Worm (Caenorhabditis elegans) whole organism, early embryonic: ENCODE measurements around the gene K06A4.6.

Source experiments
- B0310.2 ChIP-seq: sonication (generic microtip); optimal IDR thresholded peaks from 2 replicates; lab custom pipeline; 2016; ENCODE audit warnings: mild to moderate bottlenecking, missing genetic modification characterization, missing compliant biosample characterization
- F13C5.2 ChIP-seq: sonication (generic microtip); optimal IDR thresholded peaks from 2 replicates; lab custom pipeline; 2017; ENCODE audit warnings: mild to moderate bottlenecking, missing genetic modification characterization, inconsistent platforms, missing compliant biosample characterization
- aly-1 ChIP-seq: sonication (generic microtip); optimal IDR thresholded peaks from 2 replicates; lab custom pipeline; 2016; ENCODE audit warnings: missing genetic modification characterization, missing compliant biosample characterization
- ama-1 ChIP-seq: fragments of 150-350 bp; optimal IDR thresholded peaks from 2 replicates; lab custom pipeline; 2014
- ceh-13 ChIP-seq: fragments of 200-800 bp; sonication (Bioruptor generic); optimal IDR thresholded peaks from 2 replicates; lab custom pipeline; 2018; ENCODE audit warnings: mild to moderate bottlenecking, missing genetic modification characterization, missing compliant biosample characterization
- ceh-36 ChIP-seq: sonication (generic microtip); optimal IDR thresholded peaks from 2 replicates; lab custom pipeline; 2016; ENCODE audit warnings: missing genetic modification characterization, inconsistent platforms, missing compliant biosample characterization
- ets-7 ChIP-seq: sonication (generic microtip); optimal IDR thresholded peaks from 2 replicates; lab custom pipeline; 2016; ENCODE audit warnings: missing genotype, missing genetic modification characterization, missing compliant biosample characterization
- flt-1 ChIP-seq: fragments of 200-800 bp; sonication (Bioruptor generic); IDR thresholded peaks from 2 replicates; pipeline ENCODE4 v1.3.6; 2022; ENCODE audit warnings: missing genetic modification characterization, missing compliant biosample characterization
- hmbx-1 ChIP-seq: sonication (generic microtip); optimal IDR thresholded peaks from 2 replicates; lab custom pipeline; 2016; ENCODE audit warnings: mild to moderate bottlenecking, missing genetic modification characterization, missing compliant biosample characterization
- hmg-4 ChIP-seq: fragments of 200-800 bp; sonication (Bioruptor generic); optimal IDR thresholded peaks from 2 replicates; lab custom pipeline; 2018; ENCODE audit warnings: mild to moderate bottlenecking, missing genetic modification characterization, missing compliant biosample characterization
- hnd-1 ChIP-seq: sonication (generic microtip); optimal IDR thresholded peaks from 2 replicates; lab custom pipeline; 2016; ENCODE audit warnings: missing genetic modification characterization, missing compliant biosample characterization
- pes-1 ChIP-seq: fragments of 200-800 bp; sonication (Bioruptor generic); IDR thresholded peaks from 2 replicates; pipeline ENCODE4 v1.3.6; 2022; ENCODE audit warnings: missing genetic modification reagents, missing genetic modification characterization, missing compliant biosample characterization
- scrt-1 ChIP-seq: fragments of 200-800 bp; sonication (Bioruptor generic); IDR thresholded peaks from 2 replicates; pipeline ENCODE4 v1.3.6; 2022; ENCODE audit warnings: missing genetic modification characterization, missing compliant biosample characterization
- sea-1 ChIP-seq: fragments of 200-800 bp; sonication (Bioruptor generic); conservative IDR thresholded peaks from 2 replicates; pipeline ENCODE4 v1.3.6; 2022; ENCODE audit warnings: missing genetic modification characterization, missing compliant biosample characterization
- tbx-11 ChIP-seq: fragments of 200-800 bp; sonication (Bioruptor generic); IDR thresholded peaks from 2 replicates; pipeline ENCODE4 v1.3.6; 2022; ENCODE audit warnings: missing genetic modification characterization, missing compliant biosample characterization
- tbx-37 ChIP-seq: fragments of 200-800 bp; sonication (Bioruptor generic); conservative IDR thresholded peaks from 2 replicates; pipeline ENCODE4 v1.3.6; 2022; ENCODE audit warnings: missing genetic modification reagents, missing genetic modification characterization, missing compliant biosample characterization
- tra-4 ChIP-seq: sonication (generic microtip); optimal IDR thresholded peaks from 2 replicates; lab custom pipeline; 2017; ENCODE audit warnings: missing genetic modification characterization, missing compliant biosample characterization

Gene K06A4.6

ce11 chrV:9480566-9480965 is at the start of gene K06A4.6:
Gene K06A4.6, minus strand, starts transcription at chrV:9480666.
- TF ChIP-seq tbx-11 (GFP tag; lab: Robert Waterston, UW) (no peak), pes-1 (GFP tag; lab: Robert Waterston, UW) (no peak), tra-4 (tag; lab: Kevin White, UChicago) (no peak), B0310.2 (tag; lab: Kevin White, UChicago) (no peak), hmbx-1 (no peak), hnd-1 (tag; lab: Kevin White, UChicago) (no peak), ets-7 (no peak), flt-1 (no peak)

ce11 chrV:9527984-9528383 is 47.5 kb upstream of the K06A4.6 start:
- TF ChIP-seq ama-1 (lab: Kevin White, UChicago) = no peak
- no peak for TF ChIP-seq hnd-1 (tag; lab: Kevin White, UChicago)
- TF ChIP-seq scrt-1 (GFP tag; lab: Robert Waterston, UW) = no peak
- TF ChIP-seq tbx-37 (GFP tag; lab: Robert Waterston, UW) = no peak
- TF ChIP-seq tbx-11 (GFP tag; lab: Robert Waterston, UW) = no peak
- TF ChIP-seq ceh-13 (GFP tag; lab: Kevin White, UChicago) = no peak
- no peak for TF ChIP-seq flt-1
- no peak for TF ChIP-seq hmbx-1
- no peak for TF ChIP-seq F13C5.2 (tag; lab: Kevin White, UChicago)
- no peak for TF ChIP-seq pes-1 (GFP tag; lab: Robert Waterston, UW)
- TF ChIP-seq aly-1 (tag; lab: Kevin White, UChicago) = no peak
- TF ChIP-seq tra-4 (tag; lab: Kevin White, UChicago) = no peak
- TF ChIP-seq ceh-36 = no peak

ce11 chrV:9527337-9527736 is 46.9 kb upstream of the K06A4.6 start:
- TF ChIP-seq ama-1 (lab: Kevin White, UChicago) = no peak
- no peak for TF ChIP-seq sea-1 (GFP tag; lab: Robert Waterston, UW)
- no peak for TF ChIP-seq aly-1 (tag; lab: Kevin White, UChicago)
- TF ChIP-seq F13C5.2 (tag; lab: Kevin White, UChicago) = no peak
- TF ChIP-seq tbx-11 (GFP tag; lab: Robert Waterston, UW) = no peak
- TF ChIP-seq B0310.2 (tag; lab: Kevin White, UChicago) = no peak
- TF ChIP-seq pes-1 (GFP tag; lab: Robert Waterston, UW) = no peak
- TF ChIP-seq ets-7 = no peak
- no peak for TF ChIP-seq ceh-13 (GFP tag; lab: Kevin White, UChicago)
- no peak for TF ChIP-seq hmg-4 (GFP tag; lab: Kevin White, UChicago)
- TF ChIP-seq scrt-1 (GFP tag; lab: Robert Waterston, UW) = no peak
- TF ChIP-seq tra-4 (tag; lab: Kevin White, UChicago) = no peak
- no peak for TF ChIP-seq tbx-37 (GFP tag; lab: Robert Waterston, UW)
- TF ChIP-seq flt-1 = no peak
- TF ChIP-seq ceh-36 = no peak

- TF ChIP-seq aly-1 (tag; lab: Kevin White, UChicago) = no peak
- no peak for TF ChIP-seq tra-4 (tag; lab: Kevin White, UChicago)
- TF ChIP-seq ets-7 = no peak
- no peak for TF ChIP-seq hmg-4 (GFP tag; lab: Kevin White, UChicago)
- no peak for TF ChIP-seq hmbx-1
- no peak for TF ChIP-seq tbx-11 (GFP tag; lab: Robert Waterston, UW)
- no peak for TF ChIP-seq sea-1 (GFP tag; lab: Robert Waterston, UW)
- TF ChIP-seq ama-1 (lab: Kevin White, UChicago) = no peak
- no peak for TF ChIP-seq tbx-37 (GFP tag; lab: Robert Waterston, UW)
- no peak for TF ChIP-seq ceh-13 (GFP tag; lab: Kevin White, UChicago)
- no peak for TF ChIP-seq B0310.2 (tag; lab: Kevin White, UChicago)
- no peak for TF ChIP-seq flt-1
- TF ChIP-seq ceh-36 = no peak
- TF ChIP-seq hnd-1 (tag; lab: Kevin White, UChicago) = no peak
- TF ChIP-seq scrt-1 (GFP tag; lab: Robert Waterston, UW) = no peak
- no peak for TF ChIP-seq F13C5.2 (tag; lab: Kevin White, UChicago)
- TF ChIP-seq pes-1 (GFP tag; lab: Robert Waterston, UW) = no peak
These were observed 46.0 kb upstream of the K06A4.6 start, which contains the start of gene C50F4.1 for ce11 chrV:9526470-9526869. Gene C50F4.1, plus strand, starts transcription at chrV:9526793.

ce11 chrV:9524099-9524498 is 43.6 kb upstream of the K06A4.6 start, which contains the start of gene C50F4.9:
Gene C50F4.9, minus strand, starts transcription at chrV:9524199.
- TF ChIP-seq hmbx-1 (no peak), hmg-4 (GFP tag; lab: Kevin White, UChicago) (no peak), ceh-13 (GFP tag; lab: Kevin White, UChicago) (no peak), aly-1 (tag; lab: Kevin White, UChicago) (no peak), ama-1 (lab: Kevin White, UChicago) (no peak), flt-1 (no peak), tra-4 (tag; lab: Kevin White, UChicago) (no peak), pes-1 (GFP tag; lab: Robert Waterston, UW) (no peak), scrt-1 (GFP tag; lab: Robert Waterston, UW) (no peak), tbx-37 (GFP tag; lab: Robert Waterston, UW) (no peak), sea-1 (GFP tag; lab: Robert Waterston, UW) (no peak), tbx-11 (GFP tag; lab: Robert Waterston, UW) (no peak), ceh-36 (no peak), B0310.2 (tag; lab: Kevin White, UChicago) (no peak), ets-7 (no peak), hnd-1 (tag; lab: Kevin White, UChicago) (no peak), F13C5.2 (tag; lab: Kevin White, UChicago) (no peak)

DNA sequence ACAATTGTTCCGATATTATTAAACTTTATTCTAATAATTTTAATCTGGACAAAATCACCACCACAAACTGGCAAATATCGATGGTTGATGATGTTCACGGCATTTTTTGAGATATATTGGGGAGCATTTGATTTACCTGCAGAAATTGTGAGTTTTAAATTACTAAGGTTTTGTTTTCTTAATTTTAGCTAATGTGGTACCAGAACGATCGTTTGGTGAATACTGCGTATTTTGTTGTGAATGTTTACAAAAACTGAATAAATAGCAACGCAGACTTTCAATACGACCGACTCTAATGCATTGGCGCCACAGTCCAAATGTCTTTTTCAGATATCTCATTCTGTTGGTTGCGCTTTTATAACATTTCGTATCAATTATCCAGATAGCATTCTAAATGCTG is 41.2 kb upstream of the K06A4.6 start:
- TF ChIP-seq hnd-1 (tag; lab: Kevin White, UChicago) (no peak), tra-4 (tag; lab: Kevin White, UChicago) (no peak), ceh-36 (no peak), flt-1 (no peak)

DNA sequence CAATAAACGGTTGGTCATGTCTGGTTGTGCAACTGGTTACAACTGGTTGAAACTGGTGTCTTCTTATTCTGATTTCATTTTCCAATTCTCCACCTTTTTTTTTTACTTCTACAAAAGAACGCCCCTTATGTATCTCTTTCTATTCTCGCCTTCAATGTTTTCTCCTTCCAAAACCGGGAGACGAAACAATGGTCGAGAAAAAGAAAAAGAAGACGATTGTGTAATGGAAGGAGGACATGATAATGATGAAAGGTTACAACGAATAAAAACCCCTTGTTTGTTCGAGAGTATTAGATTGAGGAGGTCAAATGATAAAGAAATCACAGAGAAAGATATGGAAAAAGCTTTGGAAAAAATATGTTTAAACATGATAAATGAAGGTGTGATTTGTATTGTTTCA is 38.4 kb upstream of the K06A4.6 start, which contains the start of gene C50F4.8:
Gene C50F4.8, minus strand, starts transcription at position 28 of the 400 bp plus-strand sequence.
- TF ChIP-seq ama-1 (lab: Kevin White, UChicago) (no peak), tbx-37 (GFP tag; lab: Robert Waterston, UW) (no peak), hmg-4 (GFP tag; lab: Kevin White, UChicago) (no peak), hnd-1 (tag; lab: Kevin White, UChicago) (no peak), flt-1 (no peak), ceh-13 (GFP tag; lab: Kevin White, UChicago) (no peak), tbx-11 (GFP tag; lab: Robert Waterston, UW) (no peak), ets-7 (no peak), hmbx-1 (no peak), pes-1 (GFP tag; lab: Robert Waterston, UW) (no peak)
